Worm (Caenorhabditis elegans): ENCODE measurements around the gene mrps-23.

- no peak for TF ChIP-seq T22C8.4 (GFP tag; IDR thresholded peaks at IDR 0.05)
- TF ChIP-seq ztf-23 (GFP tag; IDR thresholded peaks at IDR 0.05) = no peak
- no peak for TF ChIP-seq ref-1 (GFP tag; conservative IDR thresholded peaks at IDR 0.05)
- TF ChIP-seq cog-1 (tag; optimal IDR thresholded peaks at IDR 0.05) = no peak
- no peak for TF ChIP-seq flt-1 (GFP tag; IDR thresholded peaks at IDR 0.05)
Observed at ce11 chrIII:9502155-9502714, 21.2 kb downstream of the mrps-23 start.

Measured in whole organism, midembryonic.